Fruit fly (Drosophila melanogaster) whole organism, embryonic: ENCODE measurements around the gene alpha-Est7.

Experiments used
- Aef1 ChIP-seq: fragments of 200-800 bp; sonication (Bioruptor generic); IDR thresholded peaks from 3 replicates; pipeline ENCODE4 v1.3.6; 2022; ENCODE audit warnings: missing biosample characterization, missing genetic modification characterization
- BEAF-32 ChIP-seq: fragments of 200-800 bp; sonication (Bioruptor generic); optimal IDR thresholded peaks from 3 replicates; lab custom pipeline; 2017; ENCODE audit warnings: missing biosample characterization, missing genetic modification characterization, mild to moderate bottlenecking, moderate library complexity, missing genetic modification reagents
- CG10147 ChIP-seq: fragments of 200-800 bp; sonication (Bioruptor generic); optimal IDR thresholded peaks from 2 replicates; lab custom pipeline; 2019; ENCODE audit warnings: missing biosample characterization, mild to moderate bottlenecking, missing genetic modification characterization, moderate library complexity
- CG10543 ChIP-seq: fragments of 200-800 bp; sonication (Bioruptor generic); optimal IDR thresholded peaks from 3 replicates; lab custom pipeline; 2017; ENCODE audit warnings: missing biosample characterization, mild to moderate bottlenecking, missing genetic modification characterization, moderate library complexity
- CG11085 ChIP-seq: fragments of 200-800 bp; sonication (Bioruptor generic); IDR thresholded peaks from 2 replicates; pipeline ENCODE4 v1.3.6; 2022; ENCODE audit warnings: missing biosample characterization, missing genetic modification characterization
- CG11504 ChIP-seq: fragments of 200-800 bp; sonication (Bioruptor generic); optimal IDR thresholded peaks from 3 replicates; lab custom pipeline; 2019; ENCODE audit warnings: missing biosample characterization, mild to moderate bottlenecking, missing genetic modification characterization, moderate library complexity
- CG11560 ChIP-seq: fragments of 200-800 bp; sonication (Bioruptor generic); IDR thresholded peaks from 3 replicates; pipeline ENCODE4 v1.3.6; 2022; ENCODE audit warnings: missing biosample characterization, missing genetic modification characterization
- CG11695 ChIP-seq: fragments of 200-800 bp; sonication (Bioruptor generic); IDR thresholded peaks from 3 replicates; pipeline ENCODE4 v1.3.6; 2022; ENCODE audit warnings: missing biosample characterization, missing genetic modification characterization
- CG12219 ChIP-seq: fragments of 200-800 bp; sonication (Bioruptor generic); optimal IDR thresholded peaks from 3 replicates; lab custom pipeline; 2018; ENCODE audit warnings: missing biosample characterization, mild to moderate bottlenecking, missing genetic modification characterization
- CG12391 ChIP-seq: fragments of 200-800 bp; sonication (Bioruptor generic); optimal IDR thresholded peaks from 3 replicates; lab custom pipeline; 2018; ENCODE audit warnings: missing biosample characterization, mild to moderate bottlenecking, missing genetic modification characterization, moderate library complexity
- CG12769 ChIP-seq: fragments of 200-800 bp; sonication (Bioruptor generic); optimal IDR thresholded peaks from 2 replicates; lab custom pipeline; 2019; ENCODE audit warnings: missing biosample characterization, mild to moderate bottlenecking, missing genetic modification characterization, moderate library complexity
- CG12942 ChIP-seq: fragments of 200-800 bp; sonication (Bioruptor generic); optimal IDR thresholded peaks from 3 replicates; lab custom pipeline; 2016; ENCODE audit warnings: missing biosample characterization, missing genetic modification characterization
- CG13296 ChIP-seq: fragments of 200-800 bp; sonication (Bioruptor generic); optimal IDR thresholded peaks from 3 replicates; lab custom pipeline; 2018; ENCODE audit warnings: missing biosample characterization, mild to moderate bottlenecking, missing genetic modification characterization
- CG15073 ChIP-seq: fragments of 200-800 bp; sonication (Bioruptor generic); optimal IDR thresholded peaks from 2 replicates; lab custom pipeline; 2016; ENCODE audit warnings: missing biosample characterization, missing genetic modification characterization
- CG18764 ChIP-seq: fragments of 200-800 bp; sonication (Bioruptor generic); optimal IDR thresholded peaks from 3 replicates; lab custom pipeline; 2016; ENCODE audit warnings: missing biosample characterization, missing genetic modification characterization
- CG3163 ChIP-seq: fragments of 200-800 bp; sonication (Bioruptor generic); optimal IDR thresholded peaks from 3 replicates; lab custom pipeline; 2016; ENCODE audit warnings: missing biosample characterization, missing genetic modification characterization
- CG4707 ChIP-seq: fragments of 200-800 bp; sonication (Bioruptor generic); optimal IDR thresholded peaks from 2 replicates; lab custom pipeline; 2018; ENCODE audit warnings: missing biosample characterization, mild to moderate bottlenecking, missing genetic modification characterization, moderate library complexity
- CG7556 ChIP-seq: fragments of 200-800 bp; sonication (Bioruptor generic); optimal IDR thresholded peaks from 2 replicates; lab custom pipeline; 2017; ENCODE audit warnings: missing biosample characterization, mild to moderate bottlenecking, missing genetic modification characterization
- CG8359 ChIP-seq: fragments of 200-800 bp; sonication (Bioruptor generic); optimal IDR thresholded peaks from 2 replicates; lab custom pipeline; 2017; ENCODE audit warnings: missing biosample characterization, mild to moderate bottlenecking, missing genetic modification characterization, borderline replicate concordance
- CG9437 ChIP-seq: fragments of 200-800 bp; sonication (Bioruptor generic); optimal IDR thresholded peaks from 2 replicates; lab custom pipeline; 2018; ENCODE audit warnings: missing biosample characterization, mild to moderate bottlenecking, missing genetic modification characterization
- CG9797 ChIP-seq: fragments of 200-800 bp; sonication (Bioruptor generic); optimal IDR thresholded peaks from 3 replicates; lab custom pipeline; 2018; ENCODE audit warnings: missing biosample characterization, mild to moderate bottlenecking, missing genetic modification characterization
- E2f1 ChIP-seq: fragments of 200-800 bp; sonication (Bioruptor generic); IDR thresholded peaks from 2 replicates; pipeline ENCODE4 v1.3.6; 2022; ENCODE audit warnings: missing biosample characterization, missing genetic modification characterization
- Mad ChIP-seq: fragments of 200-800 bp; sonication (Bioruptor generic); optimal IDR thresholded peaks from 2 replicates; lab custom pipeline; 2016; ENCODE audit warnings: missing biosample characterization, missing genetic modification characterization
- Max ChIP-seq: fragments of 200-800 bp; sonication (Bioruptor generic); optimal IDR thresholded peaks from 2 replicates; lab custom pipeline; 2016; ENCODE audit warnings: missing biosample characterization, mild to moderate bottlenecking, missing genetic modification characterization
- Med ChIP-seq: fragments of 200-800 bp; sonication (Bioruptor generic); peaks from one replicate; lab custom pipeline; 2016; ENCODE audit warnings: missing biosample characterization, missing genetic modification characterization, mild to moderate bottlenecking, inconsistent platforms, moderate library complexity
- Meics ChIP-seq: fragments of 200-800 bp; sonication (Bioruptor generic); optimal IDR thresholded peaks from 2 replicates; lab custom pipeline; 2017; ENCODE audit warnings: missing biosample characterization, mild to moderate bottlenecking, missing genetic modification characterization
- Mes4 ChIP-seq: fragments of 200-800 bp; sonication (Bioruptor generic); optimal IDR thresholded peaks from 2 replicates; lab custom pipeline; 2016; ENCODE audit warnings: missing biosample characterization, missing genetic modification characterization
- NK7.1 ChIP-seq: fragments of 200-800 bp; sonication (Bioruptor generic); optimal IDR thresholded peaks from 3 replicates; lab custom pipeline; 2016; ENCODE audit warnings: missing biosample characterization, missing genetic modification characterization
- Nf-YB ChIP-seq: fragments of 200-800 bp; sonication (Bioruptor generic); optimal IDR thresholded peaks from 3 replicates; lab custom pipeline; 2019; ENCODE audit warnings: missing biosample characterization, mild to moderate bottlenecking, missing genetic modification characterization, moderate library complexity
- Oli ChIP-seq: fragments of 200-800 bp; sonication (Bioruptor generic); optimal IDR thresholded peaks from 2 replicates; lab custom pipeline; 2018; ENCODE audit warnings: missing biosample characterization, mild to moderate bottlenecking, missing genetic modification characterization, moderate library complexity
- Optix ChIP-seq: fragments of 200-800 bp; sonication (Bioruptor generic); IDR thresholded peaks from 3 replicates; pipeline ENCODE4 v1.3.6; 2022; ENCODE audit warnings: missing biosample characterization, missing genetic modification characterization
- Side ChIP-seq: fragments of 200-800 bp; sonication (Bioruptor generic); optimal IDR thresholded peaks from 2 replicates; lab custom pipeline; 2016; ENCODE audit warnings: missing biosample characterization, missing genetic modification characterization
- Sry-β ChIP-seq: fragments of 200-800 bp; sonication (Bioruptor generic); optimal IDR thresholded peaks from 2 replicates; lab custom pipeline; 2018; ENCODE audit warnings: missing biosample characterization, mild to moderate bottlenecking, missing genetic modification characterization, moderate library complexity
- YL-1 ChIP-seq: fragments of 200-800 bp; sonication (Bioruptor generic); optimal IDR thresholded peaks from 3 replicates; lab custom pipeline; 2017; ENCODE audit warnings: missing biosample characterization, mild to moderate bottlenecking, missing genetic modification characterization
- cato ChIP-seq: fragments of 200-800 bp; sonication (Bioruptor generic); optimal IDR thresholded peaks from 2 replicates; lab custom pipeline; 2016; ENCODE audit warnings: missing biosample characterization, missing genetic modification characterization, borderline replicate concordance
- corto ChIP-seq: fragments of 200-800 bp; sonication (Bioruptor generic); optimal IDR thresholded peaks from 2 replicates; lab custom pipeline; 2016; ENCODE audit warnings: missing biosample characterization, mild to moderate bottlenecking, missing genetic modification characterization, moderate library complexity
- dan ChIP-seq: fragments of 200-800 bp; sonication (Bioruptor generic); IDR thresholded peaks from 2 replicates; pipeline ENCODE4 v1.3.6; 2022; ENCODE audit warnings: missing biosample characterization, missing genetic modification characterization
- emc ChIP-seq: fragments of 200-800 bp; sonication (Bioruptor generic); optimal IDR thresholded peaks from 2 replicates; lab custom pipeline; 2016; ENCODE audit warnings: missing biosample characterization, missing genetic modification characterization
- hbn ChIP-seq: fragments of 200-800 bp; sonication (Bioruptor generic); IDR thresholded peaks from 2 replicates; pipeline ENCODE4 v1.3.6; 2022; ENCODE audit warnings: missing biosample characterization, missing genetic modification characterization; ENCODE audit not compliant: partially characterized antibody
- klu ChIP-seq: fragments of 200-800 bp; sonication (Bioruptor generic); IDR thresholded peaks from 2 replicates; pipeline ENCODE4 v1.3.6; 2022; ENCODE audit warnings: missing biosample characterization, missing genetic modification characterization
- knrl ChIP-seq: fragments of 200-800 bp; sonication (Bioruptor generic); IDR thresholded peaks from 3 replicates; pipeline ENCODE4 v1.3.6; 2022; ENCODE audit warnings: missing biosample characterization, missing genetic modification characterization; ENCODE audit not compliant: partially characterized antibody
- lmd ChIP-seq: fragments of 200-800 bp; sonication (Bioruptor generic); IDR thresholded peaks from 2 replicates; pipeline ENCODE4 v1.3.6; 2022; ENCODE audit warnings: missing biosample characterization, missing genetic modification characterization
- lov ChIP-seq, 2 experiments: fragments of 200-800 bp in 1 of 2; fragments of >200 bp in 1 of 2; sonication (Bioruptor generic) in 1 of 2; IDR thresholded peaks in 1 of 2; optimal IDR thresholded peaks in 1 of 2; 2 replicates in 1 of 2; 3 replicates in 1 of 2; pipeline versions ENCODE4 v1.3.6 to Lab custom; 2017 to 2022; ENCODE audit warnings: missing biosample characterization in 1 of 2, missing genetic modification characterization in 1 of 2
- odd ChIP-seq: fragments of 200-800 bp; sonication (Bioruptor generic); optimal IDR thresholded peaks from 2 replicates; lab custom pipeline; 2017; ENCODE audit warnings: missing biosample characterization, mild to moderate bottlenecking, missing genetic modification characterization
- pho ChIP-seq: fragments of 200-800 bp; sonication (Bioruptor generic); optimal IDR thresholded peaks from 2 replicates; lab custom pipeline; 2016; ENCODE audit warnings: missing biosample characterization, missing genetic modification characterization
- ro ChIP-seq: fragments of 200-800 bp; sonication (Bioruptor generic); IDR thresholded peaks from 2 replicates; pipeline ENCODE4 v1.3.6; 2022; ENCODE audit warnings: missing biosample characterization, missing genetic modification characterization
- sima ChIP-seq: fragments of 200-800 bp; sonication (Bioruptor generic); optimal IDR thresholded peaks from 2 replicates; lab custom pipeline; 2016; ENCODE audit warnings: missing biosample characterization, missing genetic modification characterization
- sob ChIP-seq: fragments of 200-800 bp; sonication (Bioruptor generic); IDR thresholded peaks from 2 replicates; pipeline ENCODE4 v1.3.6; 2022; ENCODE audit warnings: missing biosample characterization, missing genetic modification characterization
- tll ChIP-seq, 2 experiments: fragments of 200-800 bp in 1 of 2; fragments of >200 bp in 1 of 2; sonication (Bioruptor generic) in 1 of 2; optimal IDR thresholded peaks; 2 replicates each; lab custom pipeline; 2017 to 2019; ENCODE audit warnings: missing biosample characterization in 2 of 2, missing genetic modification characterization in 2 of 2, mild to moderate bottlenecking in 1 of 2, moderate library complexity in 1 of 2

The alpha-Est7 gene

DNA sequence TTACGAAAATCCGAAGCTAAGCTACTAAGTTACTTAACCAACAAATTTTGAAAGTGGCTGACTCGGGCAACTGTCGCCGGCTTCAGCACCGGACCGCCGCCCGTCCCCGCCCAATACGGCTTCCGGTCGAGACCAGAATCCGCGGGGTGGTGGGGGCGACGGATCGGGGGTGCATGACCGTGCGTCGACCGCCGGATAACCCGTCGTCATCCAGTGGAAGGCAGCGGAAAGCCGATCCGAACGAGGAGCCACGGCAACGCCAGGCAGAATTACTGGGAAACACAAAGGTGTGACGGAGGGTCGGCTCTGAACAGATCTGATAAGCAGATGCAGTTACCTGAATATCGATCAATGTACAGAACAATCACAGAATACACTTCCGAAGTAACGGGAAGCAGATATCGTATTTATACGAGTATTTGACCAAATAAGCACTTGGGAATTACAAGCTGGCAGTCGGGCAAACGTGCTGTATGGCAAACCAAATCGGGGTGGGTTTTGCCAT is 48.9 kb downstream of the alpha-Est7 start (continued):
- TF ChIP-seq CG12391: peak; percentile 48
- peak; percentile 47; the same call in 2 of the 3 replicates for TF ChIP-seq CG11695 (GFP tag; lab: Robert Waterston, UW)
- no peak for TF ChIP-seq CG7556 (GFP tag; lab: Kevin White, UChicago)
- 0 out of 2 replicates have a peak, but pooled peaks have one; percentile 42 for TF ChIP-seq ro
- TF ChIP-seq pho: peak; percentile 54
- no peak for TF ChIP-seq BEAF-32 (GFP tag; lab: Kevin White, UChicago)
- TF ChIP-seq CG4707 (GFP tag; lab: Kevin White, UChicago): peak; percentile 78
- TF ChIP-seq CG18764 (GFP tag; lab: Kevin White, UChicago): no peak
- peak; percentile 34; the same call in 1 of the 2 replicates for TF ChIP-seq E2f1
- no peak for TF ChIP-seq lov (optimal IDR thresholded peaks at IDR 0.05; lab: Kevin White, UChicago)
- peak; percentile 88 for TF ChIP-seq lov (GFP tag; IDR thresholded peaks at IDR 0.05; lab: Robert Waterston, UW)
- no peak for TF ChIP-seq cato (GFP tag; lab: Kevin White, UChicago)
- TF ChIP-seq CG11560 (tag; lab: Robert Waterston, UW): no peak
- peak; percentile 92 for TF ChIP-seq knrl (GFP tag; lab: Robert Waterston, UW)
- TF ChIP-seq Oli (tag; lab: Kevin White, UChicago): peak; percentile 12
- TF ChIP-seq CG3163 (GFP tag; lab: Kevin White, UChicago): peak; percentile 50
- 0 out of 3 replicates have a peak, but pooled peaks have one; percentile 35 for TF ChIP-seq Optix (GFP tag; lab: Robert Waterston, UW)
- TF ChIP-seq CG11085 (GFP tag; lab: Robert Waterston, UW): peak; percentile 45; the same call in 1 of the 2 replicates
- no peak for TF ChIP-seq Sry-β (GFP tag; lab: Kevin White, UChicago)
- TF ChIP-seq Mad (GFP tag; lab: Kevin White, UChicago): peak; percentile 26
- TF ChIP-seq tll (GFP tag; optimal IDR thresholded peaks at IDR 0.05; lab: Kevin White, UChicago): no peak
- TF ChIP-seq Mes4: peak; percentile 60
- peak; percentile 96 for TF ChIP-seq Med (GFP tag; lab: Kevin White, UChicago)
- TF ChIP-seq CG10147 (GFP tag; lab: Kevin White, UChicago): peak; percentile 25
- TF ChIP-seq CG13296 (GFP tag; lab: Kevin White, UChicago): peak; percentile 85
- peak; percentile 32 for TF ChIP-seq YL-1
- TF ChIP-seq dan (GFP tag; lab: Robert Waterston, UW): no peak
- TF ChIP-seq CG11504 (tag; lab: Kevin White, UChicago): peak; percentile 32
- peak; percentile 77 for TF ChIP-seq sob
- no peak for TF ChIP-seq corto (GFP tag; lab: Kevin White, UChicago)
- peak; percentile 43 for TF ChIP-seq Meics
- TF ChIP-seq CG9437 (GFP tag; lab: Kevin White, UChicago): no peak
- TF ChIP-seq Max (GFP tag; lab: Kevin White, UChicago): no peak
- TF ChIP-seq Aef1 (GFP tag; lab: Robert Waterston, UW): 0 out of 3 replicates have a peak, but pooled peaks have one; percentile 10
- TF ChIP-seq CG12769 (tag; lab: Kevin White, UChicago): peak; percentile 99
- TF ChIP-seq Nf-YB (GFP tag; lab: Kevin White, UChicago): peak; percentile 38
- TF ChIP-seq lmd: no peak
- TF ChIP-seq CG8359: peak; percentile 70
- peak; percentile 67 for TF ChIP-seq Side (GFP tag; lab: Kevin White, UChicago)
- TF ChIP-seq CG10543 (GFP tag; lab: Kevin White, UChicago): peak; percentile 100
- peak; percentile 9 for TF ChIP-seq CG9797 (GFP tag; lab: Kevin White, UChicago)
- peak; percentile 63; the same call in 1 of the 2 replicates for TF ChIP-seq klu (GFP tag; lab: Robert Waterston, UW)
- peak; percentile 47 for TF ChIP-seq NK7.1
- TF ChIP-seq CG15073 (GFP tag; lab: Kevin White, UChicago): no peak
- TF ChIP-seq hbn (GFP tag; lab: Robert Waterston, UW): peak; percentile 76
- TF ChIP-seq emc (GFP tag; lab: Kevin White, UChicago): no peak
- TF ChIP-seq CG12219 (GFP tag; lab: Kevin White, UChicago): peak; percentile 81
- TF ChIP-seq sima (GFP tag; lab: Kevin White, UChicago): no peak
- no peak for TF ChIP-seq CG12942 (GFP tag; lab: Kevin White, UChicago)
- TF ChIP-seq odd (GFP tag; lab: Kevin White, UChicago): peak; percentile 80
